Fruit fly (Drosophila melanogaster) whole organism, wandering third instar larva: Measurements from ENCODE around the gene CG11771.

Experiments
- Abd-B ChIP-seq: fragments of >200 bp; optimal IDR thresholded peaks from 2 replicates; lab custom pipeline; 2017; ENCODE audit warnings: missing biosample characterization, missing genetic modification characterization
- Hr78 ChIP-seq: fragments of >200 bp; optimal IDR thresholded peaks from 2 replicates; lab custom pipeline; 2017; ENCODE audit warnings: missing biosample characterization, missing genetic modification characterization
- dmrt93B ChIP-seq: fragments of 200-800 bp; sonication (Bioruptor generic); optimal IDR thresholded peaks from 2 replicates; lab custom pipeline; 2018; ENCODE audit warnings: missing biosample characterization, mild to moderate bottlenecking, missing genetic modification characterization

- TF ChIP-seq Abd-B (GFP tag; lab: Kevin White, UChicago), result no peak
- TF ChIP-seq dmrt93B (GFP tag; lab: Kevin White, UChicago), result no peak
- TF ChIP-seq Hr78, result no peak
These were observed 36.2 kb downstream of the CG11771 start for dm6 chr3R:24968015-24968414.
